Worm (Caenorhabditis elegans): Measurements from ENCODE around the gene aat-1.

The aat-1 gene

ce11 chrIV:9651234-9651633 is 49.7 kb upstream of the aat-1 start, which contains the start of gene chca-1 (continued):
- no peak for TF ChIP-seq ZK337.2 (GFP tag; IDR thresholded peaks at IDR 0.05)

- TF ChIP-seq lin-13 (GFP tag; optimal IDR thresholded peaks at IDR 0.05) (no peak), ceh-44 (GFP tag; IDR thresholded peaks at IDR 0.05) (no peak), nhr-6 (tag; optimal IDR thresholded peaks at IDR 0.05) (no peak), T20F7.1 (GFP tag; optimal IDR thresholded peaks at IDR 0.05) (no peak), tra-1 (GFP tag; IDR thresholded peaks at IDR 0.05) (no peak), nhr-77 (tag; optimal IDR thresholded peaks at IDR 0.05) (no peak), daf-12 (tag; optimal IDR thresholded peaks at IDR 0.05) (no peak), rbr-2 (tag; optimal IDR thresholded peaks at IDR 0.05) (no peak), nhr-28 (tag; optimal IDR thresholded peaks at IDR 0.05) (no peak), snpc-4 (tag; optimal IDR thresholded peaks at IDR 0.05) (no peak), egl-43 (GFP tag; IDR thresholded peaks at IDR 0.05) (no peak), ceh-28 (tag; optimal IDR thresholded peaks at IDR 0.05) (no peak)
These were observed 47.2 kb upstream of the aat-1 start, which contains the start of gene srm-3 for ce11 chrIV:9648682-9649081. Gene srm-3 (plus strand): TSS chrIV:9648982.

ce11 chrIV:9647789-9648361 is 46.4 kb upstream of the aat-1 start, which contains the start of gene amph-1:
Gene amph-1 (minus strand): TSS chrIV:9647873.
- peak; percentile 73 for TF ChIP-seq hlh-11 (tag; optimal IDR thresholded peaks at IDR 0.05)
- no peak for TF ChIP-seq nhr-111 (GFP tag; optimal IDR thresholded peaks at IDR 0.05)
- TF ChIP-seq dmd-6 (GFP tag; IDR thresholded peaks at IDR 0.05), result no peak
- TF ChIP-seq mep-1 (tag; optimal IDR thresholded peaks at IDR 0.05), result peak; percentile 35
- no peak for TF ChIP-seq F44E2.7 (GFP tag; IDR thresholded peaks at IDR 0.05)
- no peak for TF ChIP-seq nhr-102 (tag; optimal IDR thresholded peaks at IDR 0.05)
- no peak for TF ChIP-seq tra-1 (GFP tag; IDR thresholded peaks at IDR 0.05)
- peak; percentile 28 for TF ChIP-seq hlh-30 (tag; optimal IDR thresholded peaks at IDR 0.05; ENCODE audit: insufficient read depth)
- TF ChIP-seq mxl-3 (GFP tag; optimal IDR thresholded peaks at IDR 0.05), result peak; percentile 12
- no peak for TF ChIP-seq F49E8.2 (tag; optimal IDR thresholded peaks at IDR 0.05; ENCODE audit: borderline replicate concordance)
- TF ChIP-seq madf-5 (GFP tag; IDR thresholded peaks at IDR 0.05), result no peak
- TF ChIP-seq lim-7 (GFP tag; IDR thresholded peaks at IDR 0.05), result no peak
- no peak for TF ChIP-seq Y48G9A.11 (GFP tag; IDR thresholded peaks at IDR 0.05)
- no peak for TF ChIP-seq rbr-2 (tag; optimal IDR thresholded peaks at IDR 0.05)
- TF ChIP-seq duxl-1 (tag; optimal IDR thresholded peaks at IDR 0.05; ENCODE audit: poor library complexity), result no peak
- TF ChIP-seq nhr-6 (tag; optimal IDR thresholded peaks at IDR 0.05), result no peak
- TF ChIP-seq daf-12 (tag; optimal IDR thresholded peaks at IDR 0.05), result no peak
- no peak for TF ChIP-seq nhr-41 (GFP tag; IDR thresholded peaks at IDR 0.05)
- TF ChIP-seq php-3 (GFP tag; IDR thresholded peaks at IDR 0.05), result no peak
- TF ChIP-seq hmg-1.1 (GFP tag; IDR thresholded peaks at IDR 0.05), result peak; percentile 44; the same call in 1 of the 2 replicates
- no peak for TF ChIP-seq nhr-42 (GFP tag; IDR thresholded peaks at IDR 0.05)
- no peak for TF ChIP-seq spr-1 (tag; optimal IDR thresholded peaks at IDR 0.05)
- TF ChIP-seq T26A8.4 (GFP tag; IDR thresholded peaks at IDR 0.05), result no peak
- no peak for TF ChIP-seq aly-2 (tag; optimal IDR thresholded peaks at IDR 0.05)
- TF ChIP-seq dve-1 (tag; optimal IDR thresholded peaks at IDR 0.05; ENCODE audit: insufficient read depth), result peak; percentile 66
- TF ChIP-seq lsy-2 (tag; optimal IDR thresholded peaks at IDR 0.05), result peak in 1 of 2 experiments; percentile 27
- TF ChIP-seq nhr-11 (tag; optimal IDR thresholded peaks at IDR 0.05), result peak; percentile 11
- no peak for TF ChIP-seq ceh-32 (tag; optimal IDR thresholded peaks at IDR 0.05; ENCODE audit: poor library complexity)
- TF ChIP-seq F10B5.3 (tag; optimal IDR thresholded peaks at IDR 0.05), result no peak
- TF ChIP-seq skn-1 (tag; optimal IDR thresholded peaks at IDR 0.05), result no peak
- TF ChIP-seq Y105C5A.15 (GFP tag; IDR thresholded peaks at IDR 0.05), result no peak
- TF ChIP-seq ceh-82 (tag; optimal IDR thresholded peaks at IDR 0.05), result no peak
- no peak for TF ChIP-seq dmd-9 (GFP tag; IDR thresholded peaks at IDR 0.05)
- TF ChIP-seq nhr-48 (tag; optimal IDR thresholded peaks at IDR 0.05), result no peak
- TF ChIP-seq unc-62 (GFP tag; optimal IDR thresholded peaks at IDR 0.05 in 1 of 2), result peak in 1 of 2 experiments; percentile 76
- no peak for TF ChIP-seq unc-62 (tag; optimal IDR thresholded peaks at IDR 0.05)
- no peak for TF ChIP-seq lir-3 (tag; optimal IDR thresholded peaks at IDR 0.05)
- no peak for TF ChIP-seq vab-7 (GFP tag; IDR thresholded peaks at IDR 0.05)
- no peak for TF ChIP-seq T20F7.1 (GFP tag; optimal IDR thresholded peaks at IDR 0.05)
- TF ChIP-seq nhr-77 (tag; optimal IDR thresholded peaks at IDR 0.05), result no peak
